Worm (Caenorhabditis elegans): ENCODE data around the gene mrp-2.

- no peak for TF ChIP-seq flt-1 (GFP tag; IDR thresholded peaks at IDR 0.05)
- no peak for TF ChIP-seq scrt-1 (GFP tag; IDR thresholded peaks at IDR 0.05)
- no peak for TF ChIP-seq tbx-37 (GFP tag; conservative IDR thresholded peaks at IDR 0.05)
- no peak for TF ChIP-seq ama-1 (optimal IDR thresholded peaks at IDR 0.05)
Observed at ce11 chrX:530011-530410, 42.5 kb downstream of the mrp-2 start, which contains the start of gene ugt-46.
